Fruit fly (Drosophila melanogaster): ENCODE results near the gene Nrt.

Nrt gene

DNA sequence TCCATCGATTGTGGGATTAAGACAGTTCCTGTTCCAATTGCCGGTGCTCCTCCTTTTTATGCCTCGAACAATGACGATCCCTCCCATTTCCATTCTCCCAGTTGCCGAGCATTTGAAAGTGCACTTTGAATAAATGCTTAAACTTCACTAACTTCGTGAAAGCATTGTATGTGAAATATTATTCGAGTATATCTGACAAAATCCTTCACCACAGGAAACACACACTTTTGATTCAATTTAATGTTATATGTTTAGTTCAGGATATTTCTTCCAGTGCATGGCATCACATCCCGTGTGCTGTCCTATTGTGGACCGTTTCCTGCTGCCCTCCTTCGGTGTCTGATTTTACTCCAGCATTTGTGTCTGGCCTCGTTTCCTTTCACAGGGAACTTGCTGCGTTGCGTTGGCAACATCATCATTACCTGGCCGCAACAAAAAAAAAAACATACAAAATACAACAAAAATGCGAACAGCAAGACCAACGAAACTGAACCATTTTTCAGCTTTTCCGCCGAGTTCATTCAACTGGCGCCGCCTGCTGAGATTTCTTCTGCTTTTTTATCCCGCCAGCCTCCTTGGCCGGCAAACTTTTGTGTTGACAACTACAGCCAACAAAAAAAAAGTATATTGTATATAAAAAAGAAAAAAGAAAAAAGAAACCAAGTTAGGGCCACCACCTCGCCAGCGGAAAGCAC lies 13.3 kb upstream of the Nrt start:
- no peak for TF ChIP-seq CG11617 (GFP tag; optimal IDR thresholded peaks at IDR 0.05)
- TF ChIP-seq cnc (optimal IDR thresholded peaks at IDR 0.05), result no peak
- no peak for TF ChIP-seq CG1620 (GFP tag; optimal IDR thresholded peaks at IDR 0.05)
- TF ChIP-seq Hr96 (GFP tag; optimal IDR thresholded peaks at IDR 0.05), result no peak
- TF ChIP-seq tj (GFP tag; optimal IDR thresholded peaks at IDR 0.05), result no peak
- no peak for TF ChIP-seq CG12768 (GFP tag; optimal IDR thresholded peaks at IDR 0.05)
- TF ChIP-seq ovo (GFP tag; optimal IDR thresholded peaks at IDR 0.05), result no peak

DNA sequence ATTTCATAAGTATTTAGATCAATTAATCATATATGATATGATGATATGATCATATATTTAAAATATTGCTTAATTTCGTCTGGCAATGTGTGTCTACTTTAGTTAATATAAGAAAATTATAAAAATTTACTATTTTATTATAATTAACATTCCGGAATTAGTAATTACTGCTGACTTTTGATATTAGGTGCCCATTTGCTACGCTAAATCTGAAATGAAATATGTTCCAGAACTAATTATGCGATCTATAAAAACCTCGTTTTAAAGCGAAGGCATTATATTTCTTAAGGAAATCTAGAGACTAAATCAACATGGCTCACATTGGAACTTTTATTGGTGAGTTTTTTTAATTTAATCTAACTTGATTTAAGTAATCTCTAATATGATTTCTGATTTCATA lies 10.7 kb upstream of the Nrt start, which contains the start of gene CG42852:
Gene CG42852 (plus strand): TSS at position 301 of the 400 bp plus-strand sequence.
- TF ChIP-seq Crg-1 (GFP tag; optimal IDR thresholded peaks at IDR 0.05) (no peak), toe (GFP tag; optimal IDR thresholded peaks at IDR 0.05) (no peak), CG7045 (GFP tag; optimal IDR thresholded peaks at IDR 0.05) (no peak), pad (GFP tag; optimal IDR thresholded peaks at IDR 0.05) (no peak), CG12768 (GFP tag; optimal IDR thresholded peaks at IDR 0.05) (no peak), ovo (GFP tag; optimal IDR thresholded peaks at IDR 0.05) (no peak), CG1620 (GFP tag; optimal IDR thresholded peaks at IDR 0.05) (no peak), kay (GFP tag; ENCODE audit: borderline replicate concordance) (no peak), Hr96 (GFP tag; optimal IDR thresholded peaks at IDR 0.05) (no peak), CG5204 (GFP tag; optimal IDR thresholded peaks at IDR 0.05) (no peak), tj (GFP tag; optimal IDR thresholded peaks at IDR 0.05) (no peak)

DNA sequence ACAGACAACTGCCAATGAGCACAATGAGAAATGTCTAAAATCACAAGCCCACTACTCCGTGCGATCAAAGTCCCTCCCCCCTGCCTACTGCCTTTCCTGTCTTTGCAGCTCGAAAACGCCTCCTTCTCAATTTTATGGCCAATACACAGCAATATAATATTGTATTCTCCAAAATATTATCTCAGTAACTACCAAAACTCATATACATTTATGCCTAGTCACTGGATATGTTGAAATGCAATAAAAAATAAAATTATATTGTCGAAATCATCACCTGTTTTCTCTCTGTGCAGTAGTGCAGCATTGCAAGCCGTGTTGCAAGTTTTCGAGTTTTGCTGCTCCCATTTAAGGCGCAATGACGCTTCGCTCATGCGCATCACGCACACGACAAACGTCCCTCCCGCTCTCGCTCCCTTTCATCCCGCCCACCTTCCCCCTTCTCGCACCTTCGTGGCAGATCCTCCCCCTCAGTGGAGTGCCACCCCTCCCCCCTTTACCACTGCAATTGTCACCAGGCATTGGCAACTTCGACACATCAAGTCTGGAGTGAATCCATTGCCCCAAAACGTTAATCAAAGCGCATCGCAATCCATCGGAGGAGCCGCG lies 7.3 kb upstream of the Nrt start:
- TF ChIP-seq cnc (optimal IDR thresholded peaks at IDR 0.05) (no peak), toe (GFP tag; optimal IDR thresholded peaks at IDR 0.05) (no peak), Crg-1 (GFP tag; optimal IDR thresholded peaks at IDR 0.05) (no peak), kay (GFP tag; ENCODE audit: borderline replicate concordance) (no peak), CG12768 (GFP tag; optimal IDR thresholded peaks at IDR 0.05) (no peak), CG11617 (GFP tag; optimal IDR thresholded peaks at IDR 0.05) (no peak), tj (GFP tag; optimal IDR thresholded peaks at IDR 0.05) (no peak), Hr96 (GFP tag; optimal IDR thresholded peaks at IDR 0.05) (no peak), CG1620 (GFP tag; optimal IDR thresholded peaks at IDR 0.05) (no peak), CG7045 (GFP tag; optimal IDR thresholded peaks at IDR 0.05) (no peak), bab1 (GFP tag; optimal IDR thresholded peaks at IDR 0.05) (no peak), Mnt (GFP tag; optimal IDR thresholded peaks at IDR 0.05) (no peak), CG7101 (tag; optimal IDR thresholded peaks at IDR 0.05) (no peak), CG33017 (tag; optimal IDR thresholded peaks at IDR 0.05) (no peak), CG5204 (GFP tag; optimal IDR thresholded peaks at IDR 0.05) (no peak), CG14711 (tag; optimal IDR thresholded peaks at IDR 0.05) (no peak), cic (GFP tag; optimal IDR thresholded peaks at IDR 0.05) (no peak)

DNA sequence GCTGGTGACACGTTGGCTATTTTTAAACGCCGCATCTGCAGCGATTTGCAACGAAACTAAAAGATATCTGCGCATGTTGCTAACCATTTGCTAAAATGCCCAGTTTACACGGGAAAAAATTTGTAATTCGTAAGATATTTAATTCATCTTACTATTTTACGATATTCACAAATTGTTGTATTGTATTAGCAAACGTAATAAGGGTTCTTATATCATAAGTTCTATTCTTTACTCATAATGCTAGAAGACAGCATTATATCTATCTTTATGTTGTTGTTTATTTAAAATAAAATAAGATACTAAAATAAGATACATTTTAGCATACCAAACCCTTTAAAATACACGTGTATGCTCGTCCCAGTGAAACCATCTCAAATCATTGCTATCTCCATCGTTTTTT lies 6.4 kb upstream of the Nrt start:
- TF ChIP-seq kay (GFP tag; ENCODE audit: borderline replicate concordance) (no peak), CG1620 (GFP tag; optimal IDR thresholded peaks at IDR 0.05) (no peak), CG7045 (GFP tag; optimal IDR thresholded peaks at IDR 0.05) (no peak), CG12768 (GFP tag; optimal IDR thresholded peaks at IDR 0.05) (no peak), ovo (GFP tag; optimal IDR thresholded peaks at IDR 0.05) (no peak), toe (GFP tag; optimal IDR thresholded peaks at IDR 0.05) (no peak), tj (GFP tag; optimal IDR thresholded peaks at IDR 0.05) (no peak), cnc (optimal IDR thresholded peaks at IDR 0.05) (no peak), CG14711 (tag; optimal IDR thresholded peaks at IDR 0.05) (no peak), CG7101 (tag; optimal IDR thresholded peaks at IDR 0.05) (no peak), Clk (GFP tag; optimal IDR thresholded peaks at IDR 0.05) (no peak), CG11617 (GFP tag; optimal IDR thresholded peaks at IDR 0.05) (no peak), CG33017 (tag; optimal IDR thresholded peaks at IDR 0.05) (no peak), Hr96 (GFP tag; optimal IDR thresholded peaks at IDR 0.05) (no peak), Mnt (GFP tag; optimal IDR thresholded peaks at IDR 0.05) (no peak), cic (GFP tag; optimal IDR thresholded peaks at IDR 0.05) (no peak), Crg-1 (GFP tag; optimal IDR thresholded peaks at IDR 0.05) (no peak), pad (GFP tag; optimal IDR thresholded peaks at IDR 0.05) (no peak)

DNA sequence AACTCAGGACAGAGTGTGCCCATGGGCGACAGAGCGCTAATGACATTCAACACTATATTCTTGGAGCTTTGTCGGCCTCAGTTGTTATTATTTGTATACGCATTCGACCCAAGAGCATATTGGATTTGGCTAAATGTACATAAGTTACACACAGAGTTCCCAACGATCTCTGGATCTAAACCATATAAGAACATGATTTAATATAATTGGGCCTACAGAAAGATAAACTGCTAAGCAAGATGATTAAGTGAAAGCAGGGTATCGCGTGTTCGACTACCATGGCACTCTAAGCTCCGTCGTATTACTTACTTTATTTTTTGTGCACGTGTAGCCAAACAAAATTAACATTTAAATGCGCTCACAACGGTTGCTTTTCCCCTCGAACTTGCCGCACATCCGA lies 5.6 kb upstream of the Nrt start:
- TF ChIP-seq CG12768 (GFP tag; optimal IDR thresholded peaks at IDR 0.05) (no peak), CG1620 (GFP tag; optimal IDR thresholded peaks at IDR 0.05) (no peak), CG11617 (GFP tag; optimal IDR thresholded peaks at IDR 0.05) (no peak), cic (GFP tag; optimal IDR thresholded peaks at IDR 0.05) (no peak), CG7101 (tag; optimal IDR thresholded peaks at IDR 0.05) (no peak), CG14711 (tag; optimal IDR thresholded peaks at IDR 0.05) (no peak), Mnt (GFP tag; optimal IDR thresholded peaks at IDR 0.05) (no peak), cnc (optimal IDR thresholded peaks at IDR 0.05) (no peak), tj (GFP tag; optimal IDR thresholded peaks at IDR 0.05) (no peak), Hr96 (GFP tag; optimal IDR thresholded peaks at IDR 0.05) (no peak), bab1 (GFP tag; optimal IDR thresholded peaks at IDR 0.05) (no peak), toe (GFP tag; optimal IDR thresholded peaks at IDR 0.05) (no peak), pad (GFP tag; optimal IDR thresholded peaks at IDR 0.05) (no peak), kay (GFP tag; ENCODE audit: borderline replicate concordance) (no peak), ovo (GFP tag; optimal IDR thresholded peaks at IDR 0.05) (no peak), Clk (GFP tag; optimal IDR thresholded peaks at IDR 0.05) (no peak), CG7045 (GFP tag; optimal IDR thresholded peaks at IDR 0.05) (no peak)
